Worm (Caenorhabditis elegans) whole organism, L2 larva: ENCODE measurements around the gene Y62F5A.12.

Experiments used
- C34F6.9 ChIP-seq: fragments of 150-350 bp; optimal IDR thresholded peaks from 2 replicates; lab custom pipeline; 2014; ENCODE audit warnings: missing biosample characterization, missing genetic modification characterization
- F13H6.1 ChIP-seq: sonication (generic microtip); optimal IDR thresholded peaks from 2 replicates; lab custom pipeline; 2016; ENCODE audit warnings: missing genetic modification characterization, missing compliant biosample characterization
- Y55F3AM.14 ChIP-seq: fragments of 200-800 bp; sonication (Bioruptor generic); optimal IDR thresholded peaks from 2 replicates; lab custom pipeline; 2018; ENCODE audit warnings: mild to moderate bottlenecking, missing genetic modification characterization, missing compliant biosample characterization
- ZK546.5 ChIP-seq: sonication (generic microtip); optimal IDR thresholded peaks from 2 replicates; lab custom pipeline; 2017; ENCODE audit warnings: missing biosample characterization, missing genetic modification characterization
- aly-2 ChIP-seq: fragments of 150-350 bp; optimal IDR thresholded peaks from 2 replicates; lab custom pipeline; 2014; ENCODE audit warnings: missing biosample characterization, missing genetic modification characterization
- ama-1 ChIP-seq: fragments of 150-350 bp; optimal IDR thresholded peaks from 2 replicates; lab custom pipeline; 2018; ENCODE audit warnings: inconsistent platforms
- blmp-1 ChIP-seq: sonication (generic microtip); optimal IDR thresholded peaks from 2 replicates; lab custom pipeline; 2017; ENCODE audit warnings: missing genetic modification characterization, mild to moderate bottlenecking, missing compliant biosample characterization, antibody characterized with exemption, moderate library complexity; ENCODE audit not compliant: insufficient read depth
- ceh-16 ChIP-seq: fragments of 150-350 bp; optimal IDR thresholded peaks from 2 replicates; lab custom pipeline; 2014; ENCODE audit warnings: missing biosample characterization, missing genetic modification characterization
- ceh-82 ChIP-seq: fragments of 150-350 bp; optimal IDR thresholded peaks from 2 replicates; lab custom pipeline; 2014; ENCODE audit warnings: missing biosample characterization, missing genetic modification characterization
- crh-2 ChIP-seq: sonication (generic microtip); optimal IDR thresholded peaks from 2 replicates; lab custom pipeline; 2017; ENCODE audit warnings: missing biosample characterization, missing genetic modification characterization
- egl-27 ChIP-seq: sonication (generic microtip); optimal IDR thresholded peaks from 3 replicates; lab custom pipeline; 2017; ENCODE audit warnings: missing biosample characterization, missing genetic modification reagents, missing genetic modification characterization
- elt-3 ChIP-seq: sonication (generic microtip); optimal IDR thresholded peaks from 2 replicates; lab custom pipeline; 2017; ENCODE audit warnings: missing biosample characterization, missing genetic modification characterization
- gmeb-1 ChIP-seq: fragments of 150-350 bp; optimal IDR thresholded peaks from 2 replicates; lab custom pipeline; 2014; ENCODE audit warnings: missing biosample characterization, missing genetic modification characterization
- lin-13 ChIP-seq: fragments of 150-350 bp; optimal IDR thresholded peaks from 2 replicates; lab custom pipeline; 2014; ENCODE audit warnings: missing biosample characterization, missing genetic modification reagents, missing genetic modification characterization
- lin-39 ChIP-seq: fragments of 150-350 bp; optimal IDR thresholded peaks from 2 replicates; lab custom pipeline; 2014; ENCODE audit warnings: missing biosample characterization, missing genetic modification reagents, missing genetic modification characterization
- mbf-1 ChIP-seq: sonication (generic microtip); optimal IDR thresholded peaks from 2 replicates; lab custom pipeline; 2017; ENCODE audit warnings: missing biosample characterization, missing genetic modification characterization
- mdl-1 ChIP-seq, 2 experiments: fragments of 150-350 bp in 1 of 2; sonication (generic microtip) in 1 of 2; optimal IDR thresholded peaks; 2 replicates each; lab custom pipeline; 2017; ENCODE audit warnings: missing biosample characterization in 2 of 2, missing genetic modification characterization in 2 of 2
- nhr-11 ChIP-seq: fragments of 150-350 bp; optimal IDR thresholded peaks from 2 replicates; lab custom pipeline; 2014; ENCODE audit warnings: missing biosample characterization, missing genetic modification characterization
- nhr-12 ChIP-seq: fragments of 150-350 bp; optimal IDR thresholded peaks from 2 replicates; lab custom pipeline; 2014; ENCODE audit warnings: missing biosample characterization, missing genetic modification characterization
- nhr-129 ChIP-seq: fragments of 150-350 bp; optimal IDR thresholded peaks from 2 replicates; lab custom pipeline; 2014; ENCODE audit warnings: missing biosample characterization, missing genetic modification characterization
- nhr-21 ChIP-seq: fragments of 150-350 bp; optimal IDR thresholded peaks from 2 replicates; lab custom pipeline; 2014; ENCODE audit warnings: missing biosample characterization, missing genetic modification characterization
- nhr-23 ChIP-seq: fragments of 150-350 bp; optimal IDR thresholded peaks from 2 replicates; lab custom pipeline; 2014; ENCODE audit warnings: missing biosample characterization, missing genetic modification reagents, missing genetic modification characterization
- nhr-237 ChIP-seq: fragments of 150-350 bp; optimal IDR thresholded peaks from 2 replicates; lab custom pipeline; 2014; ENCODE audit warnings: missing biosample characterization, missing genetic modification characterization
- nhr-25 ChIP-seq: fragments of 150-350 bp; sonication (generic microtip); optimal IDR thresholded peaks from 3 replicates; lab custom pipeline; 2014; ENCODE audit warnings: missing biosample characterization, missing genetic modification characterization
- nhr-6 ChIP-seq: fragments of 150-350 bp; optimal IDR thresholded peaks from 2 replicates; lab custom pipeline; 2014; ENCODE audit warnings: missing biosample characterization, missing genetic modification characterization
- nhr-77 ChIP-seq: fragments of 150-350 bp; optimal IDR thresholded peaks from 2 replicates; lab custom pipeline; 2014; ENCODE audit warnings: missing biosample characterization, missing genetic modification characterization
- sem-4 ChIP-seq: fragments of 150-350 bp; optimal IDR thresholded peaks from 2 replicates; lab custom pipeline; 2014; ENCODE audit warnings: missing biosample characterization, missing genetic modification reagents, missing genetic modification characterization
- skn-1 ChIP-seq: sonication (generic microtip); optimal IDR thresholded peaks from 2 replicates; lab custom pipeline; 2017; ENCODE audit warnings: missing biosample characterization, missing genetic modification characterization
- sma-3 ChIP-seq: sonication (generic microtip); optimal IDR thresholded peaks from 2 replicates; lab custom pipeline; 2016; ENCODE audit warnings: missing genetic modification reagents, missing genetic modification characterization, missing compliant biosample characterization
- snpc-4 ChIP-seq: fragments of 150-350 bp; optimal IDR thresholded peaks from 2 replicates; lab custom pipeline; 2014; ENCODE audit warnings: missing biosample characterization, missing genetic modification characterization
- unc-39 ChIP-seq: fragments of 150-350 bp; optimal IDR thresholded peaks from 2 replicates; lab custom pipeline; 2014; ENCODE audit warnings: missing biosample characterization, missing genetic modification characterization
- unc-55 ChIP-seq: fragments of 150-350 bp; sonication (generic microtip); optimal IDR thresholded peaks from 3 replicates; lab custom pipeline; 2014; ENCODE audit warnings: missing biosample characterization, missing genetic modification reagents, missing genetic modification characterization
- unc-62 ChIP-seq: fragments of 150-350 bp; optimal IDR thresholded peaks from 2 replicates; lab custom pipeline; 2014; ENCODE audit warnings: missing biosample characterization, missing genetic modification reagents, missing genetic modification characterization
- zag-1 ChIP-seq: fragments of 150-350 bp; optimal IDR thresholded peaks from 2 replicates; lab custom pipeline; 2014; ENCODE audit warnings: missing biosample characterization, missing genetic modification characterization
- ztf-1 ChIP-seq: fragments of 200-800 bp; sonication (Bioruptor generic); conservative IDR thresholded peaks from 2 replicates; pipeline ENCODE4 v1.3.6; 2022; ENCODE audit warnings: missing genetic modification characterization, missing compliant biosample characterization
- ztf-11 ChIP-seq: sonication (generic microtip); optimal IDR thresholded peaks from 2 replicates; lab custom pipeline; 2017; ENCODE audit warnings: missing biosample characterization, missing genetic modification characterization
- ztf-4 ChIP-seq: fragments of 150-350 bp; optimal IDR thresholded peaks from 2 replicates; lab custom pipeline; 2014; ENCODE audit warnings: missing biosample characterization, missing genetic modification characterization

Gene Y62F5A.12

ce11 chrII:11538741-11539140 lies 4.5 kb upstream of the Y62F5A.12 start, which contains the start of gene Y62F5A.9:
Gene Y62F5A.9 (minus strand): TSS chrII:11538841.
- TF ChIP-seq ztf-4 (no peak), blmp-1 (no peak), nhr-77 (tag; lab: Kevin White, UChicago) (no peak), nhr-237 (tag; lab: Kevin White, UChicago) (no peak), mbf-1 (tag; lab: Kevin White, UChicago) (no peak), ZK546.5 (tag; lab: Kevin White, UChicago) (no peak), unc-39 (tag; lab: Kevin White, UChicago) (no peak), nhr-23 (tag; lab: Kevin White, UChicago) (no peak), unc-55 (GFP tag; lab: Kevin White, UChicago) (no peak), gmeb-1 (tag; lab: Kevin White, UChicago) (no peak)
- TF ChIP-seq, all 48 proteins: peak for 0

- TF ChIP-seq snpc-4 (tag; lab: Kevin White, UChicago) = no peak
- TF ChIP-seq unc-62 = no peak
- TF ChIP-seq nhr-12 (tag; lab: Kevin White, UChicago) = no peak
- TF ChIP-seq ztf-4 = no peak
- TF ChIP-seq nhr-11 (tag; lab: Kevin White, UChicago) = no peak
- no peak for TF ChIP-seq crh-2
- no peak for TF ChIP-seq nhr-25 (tag; lab: Kevin White, UChicago)
Observed at ce11 chrII:11537606-11538016, 3.3 kb upstream of the Y62F5A.12 start.

ce11 chrII:11537115-11537514 lies 2.8 kb upstream of the Y62F5A.12 start:
- no peak for TF ChIP-seq ama-1 (lab: Kevin White, UChicago)
- no peak for TF ChIP-seq elt-3 (tag; lab: Kevin White, UChicago)
- TF ChIP-seq nhr-25 (tag; lab: Kevin White, UChicago) = no peak
- no peak for TF ChIP-seq crh-2
- no peak for TF ChIP-seq nhr-21 (tag; lab: Kevin White, UChicago)
- no peak for TF ChIP-seq nhr-11 (tag; lab: Kevin White, UChicago)
- no peak for TF ChIP-seq nhr-77 (tag; lab: Kevin White, UChicago)
- TF ChIP-seq snpc-4 (tag; lab: Kevin White, UChicago) = no peak
- TF ChIP-seq ZK546.5 (tag; lab: Kevin White, UChicago) = no peak
- TF ChIP-seq sma-3 (GFP tag; lab: Kevin White, UChicago) = no peak
- no peak for TF ChIP-seq ztf-1
- no peak for TF ChIP-seq unc-55 (GFP tag; lab: Kevin White, UChicago)
- TF ChIP-seq ztf-11 (tag; lab: Kevin White, UChicago) = no peak
- no peak for TF ChIP-seq nhr-6

- TF ChIP-seq crh-2 (no peak), snpc-4 (tag; lab: Kevin White, UChicago) (no peak), lin-39 (no peak), zag-1 (tag; lab: Kevin White, UChicago) (no peak), nhr-129 (no peak), lin-13 (GFP tag; lab: Kevin White, UChicago) (no peak), aly-2 (tag; lab: Kevin White, UChicago) (no peak), skn-1 (no peak), C34F6.9 (tag; lab: Kevin White, UChicago) (no peak), ZK546.5 (tag; lab: Kevin White, UChicago) (no peak), unc-55 (GFP tag; lab: Kevin White, UChicago) (no peak), F13H6.1 (no peak), sem-4 (no peak), ztf-1 (no peak), Y55F3AM.14 (GFP tag; lab: Kevin White, UChicago) (no peak), mbf-1 (tag; lab: Kevin White, UChicago) (no peak), egl-27 (tag; lab: Kevin White, UChicago) (no peak), ceh-16 (no peak)
Observed at ce11 chrII:11536505-11536904, 2.2 kb upstream of the Y62F5A.12 start.

ce11 chrII:11535924-11536323 lies 1.6 kb upstream of the Y62F5A.12 start:
- TF ChIP-seq ceh-82 (tag; lab: Kevin White, UChicago) = no peak
- TF ChIP-seq ztf-4 = no peak
- TF ChIP-seq nhr-77 (tag; lab: Kevin White, UChicago) = no peak
- TF ChIP-seq C34F6.9 (tag; lab: Kevin White, UChicago) = no peak
- no peak for TF ChIP-seq mdl-1 (tag; optimal IDR thresholded peaks at IDR 0.05; lab: Kevin White, UChicago)
- TF ChIP-seq lin-39 = no peak
- TF ChIP-seq zag-1 (tag; lab: Kevin White, UChicago) = no peak
